Worm (Caenorhabditis elegans) whole organism, midembryonic: ENCODE measurements around the gene clec-128.

Source experiments
- T22C8.4 ChIP-seq: fragments of 200-800 bp; sonication (Bioruptor generic); IDR thresholded peaks from 2 replicates; pipeline ENCODE4 v1.3.6; 2022; ENCODE audit warnings: missing genetic modification characterization, missing compliant biosample characterization
- cog-1 ChIP-seq: sonication (generic microtip); optimal IDR thresholded peaks from 2 replicates; lab custom pipeline; 2016; ENCODE audit warnings: missing genetic modification characterization, missing compliant biosample characterization
- flt-1 ChIP-seq: fragments of 200-800 bp; sonication (Bioruptor generic); IDR thresholded peaks from 2 replicates; pipeline ENCODE4 v1.3.6; 2022; ENCODE audit warnings: missing genetic modification characterization, missing compliant biosample characterization
- klf-2 ChIP-seq: fragments of 200-800 bp; sonication (Bioruptor generic); conservative IDR thresholded peaks from 2 replicates; pipeline ENCODE4 v1.3.6; 2022; ENCODE audit warnings: missing genetic modification reagents, missing genetic modification characterization, missing compliant biosample characterization
- med-1 ChIP-seq: sonication (generic microtip); optimal IDR thresholded peaks from 2 replicates; lab custom pipeline; 2017; ENCODE audit warnings: missing genetic modification characterization, mild to moderate bottlenecking, missing compliant biosample characterization, antibody characterized with exemption, missing genetic modification reagents; ENCODE audit not compliant: insufficient read depth
- ref-1 ChIP-seq: fragments of 200-800 bp; sonication (Bioruptor generic); conservative IDR thresholded peaks from 2 replicates; pipeline ENCODE4 v1.3.6; 2022; ENCODE audit warnings: missing genetic modification reagents, missing genetic modification characterization, missing compliant biosample characterization
- tab-1 ChIP-seq: fragments of 200-800 bp; sonication (Bioruptor generic); IDR thresholded peaks from 2 replicates; pipeline ENCODE4 v1.3.6; 2022; ENCODE audit warnings: missing genetic modification characterization, missing compliant biosample characterization
- ztf-23 ChIP-seq: fragments of 200-800 bp; sonication (Bioruptor generic); IDR thresholded peaks from 2 replicates; pipeline ENCODE4 v1.3.6; 2022; ENCODE audit warnings: missing genetic modification reagents, missing genetic modification characterization, missing compliant biosample characterization
- ztf-29 ChIP-seq: fragments of 200-800 bp; sonication (Bioruptor generic); IDR thresholded peaks from 2 replicates; pipeline ENCODE4 v1.3.6; 2022; ENCODE audit warnings: missing genetic modification reagents, missing genetic modification characterization, missing compliant biosample characterization

clec-128 gene

ce11 chrII:3570927-3571538 is at the start of gene clec-128, which contains the start of gene clec-129:
Gene clec-128, minus strand, starts transcription at chrII:3571027.
Gene clec-129, plus strand, starts transcription at chrII:3571488.
- no peak for TF ChIP-seq ztf-29 (GFP tag; lab: Robert Waterston, UW)
- TF ChIP-seq ztf-23, result no peak
- TF ChIP-seq klf-2 (GFP tag; lab: Robert Waterston, UW), result no peak
- no peak for TF ChIP-seq flt-1 (GFP tag; lab: Robert Waterston, UW)

ce11 chrII:3617512-3617911 is 46.7 kb upstream of the clec-128 start, which contains the start of gene F40E12.1:
Gene F40E12.1, plus strand, starts transcription at chrII:3617812.
- TF ChIP-seq klf-2 (GFP tag; lab: Robert Waterston, UW) (no peak), flt-1 (GFP tag; lab: Robert Waterston, UW) (no peak), med-1 (GFP tag; lab: Kevin White, UChicago) (no peak), ztf-23 (no peak), ref-1 (GFP tag; lab: Robert Waterston, UW) (no peak), tab-1 (no peak), T22C8.4 (no peak), ztf-29 (GFP tag; lab: Robert Waterston, UW) (no peak), cog-1 (tag; lab: Kevin White, UChicago) (no peak)

- TF ChIP-seq tab-1 (no peak), ztf-23 (no peak), klf-2 (GFP tag; lab: Robert Waterston, UW) (no peak), T22C8.4 (no peak), med-1 (GFP tag; lab: Kevin White, UChicago) (no peak), cog-1 (tag; lab: Kevin White, UChicago) (no peak), ref-1 (GFP tag; lab: Robert Waterston, UW) (no peak), ztf-29 (GFP tag; lab: Robert Waterston, UW) (no peak)
These were observed 45.8 kb upstream of the clec-128 start for ce11 chrII:3616615-3617014.

- TF ChIP-seq flt-1 (GFP tag; lab: Robert Waterston, UW) (no peak), med-1 (GFP tag; lab: Kevin White, UChicago) (no peak), klf-2 (GFP tag; lab: Robert Waterston, UW) (no peak)
These were observed 38.9 kb upstream of the clec-128 start, which contains the start of gene Y49F6A.5 for ce11 chrII:3609764-3610163. Gene Y49F6A.5, minus strand, starts transcription at chrII:3609864.

ce11 chrII:3604578-3604977 is 33.8 kb upstream of the clec-128 start:
- no peak for TF ChIP-seq ztf-29 (GFP tag; lab: Robert Waterston, UW)
- TF ChIP-seq cog-1 (tag; lab: Kevin White, UChicago), result no peak
- TF ChIP-seq ref-1 (GFP tag; lab: Robert Waterston, UW), result no peak
- no peak for TF ChIP-seq ztf-23
- no peak for TF ChIP-seq flt-1 (GFP tag; lab: Robert Waterston, UW)
- no peak for TF ChIP-seq tab-1
- no peak for TF ChIP-seq klf-2 (GFP tag; lab: Robert Waterston, UW)
- TF ChIP-seq T22C8.4, result no peak
- TF ChIP-seq med-1 (GFP tag; lab: Kevin White, UChicago), result no peak

ce11 chrII:3598721-3599120 is 27.9 kb upstream of the clec-128 start, which contains the start of gene Y49F6A.11:
Gene Y49F6A.11, minus strand, starts transcription at chrII:3598821.
- TF ChIP-seq T22C8.4, result no peak
- TF ChIP-seq cog-1 (tag; lab: Kevin White, UChicago), result no peak
- no peak for TF ChIP-seq ztf-29 (GFP tag; lab: Robert Waterston, UW)
- TF ChIP-seq tab-1, result no peak
- no peak for TF ChIP-seq flt-1 (GFP tag; lab: Robert Waterston, UW)
- no peak for TF ChIP-seq med-1 (GFP tag; lab: Kevin White, UChicago)
- TF ChIP-seq klf-2 (GFP tag; lab: Robert Waterston, UW), result no peak
- no peak for TF ChIP-seq ref-1 (GFP tag; lab: Robert Waterston, UW)
- no peak for TF ChIP-seq ztf-23

- TF ChIP-seq ref-1 (GFP tag; lab: Robert Waterston, UW) (no peak), tab-1 (no peak), T22C8.4 (no peak), ztf-23 (no peak), ztf-29 (GFP tag; lab: Robert Waterston, UW) (no peak), med-1 (GFP tag; lab: Kevin White, UChicago) (no peak), cog-1 (tag; lab: Kevin White, UChicago) (no peak), flt-1 (GFP tag; lab: Robert Waterston, UW) (no peak), klf-2 (GFP tag; lab: Robert Waterston, UW) (no peak)
These were observed 24.5 kb upstream of the clec-128 start, which contains the start of gene Y49F6A.12 for ce11 chrII:3595339-3595738. Gene Y49F6A.12, plus strand, starts transcription at chrII:3595639.

- TF ChIP-seq ztf-29 (GFP tag; lab: Robert Waterston, UW) (no peak), klf-2 (GFP tag; lab: Robert Waterston, UW) (no peak), flt-1 (GFP tag; lab: Robert Waterston, UW) (no peak), tab-1 (no peak), cog-1 (tag; lab: Kevin White, UChicago) (no peak), med-1 (GFP tag; lab: Kevin White, UChicago) (no peak), T22C8.4 (no peak), ref-1 (GFP tag; lab: Robert Waterston, UW) (no peak), ztf-23 (no peak)
These were observed 12.6 kb upstream of the clec-128 start, which contains the start of gene srh-60 for ce11 chrII:3583402-3583801. Gene srh-60, plus strand, starts transcription at chrII:3583702.

- no peak for TF ChIP-seq ztf-29 (GFP tag; lab: Robert Waterston, UW)
- TF ChIP-seq T22C8.4, result no peak
- TF ChIP-seq tab-1, result no peak
- TF ChIP-seq ref-1 (GFP tag; lab: Robert Waterston, UW), result no peak
- TF ChIP-seq cog-1 (tag; lab: Kevin White, UChicago), result no peak
- no peak for TF ChIP-seq klf-2 (GFP tag; lab: Robert Waterston, UW)
- no peak for TF ChIP-seq med-1 (GFP tag; lab: Kevin White, UChicago)
- TF ChIP-seq flt-1 (GFP tag; lab: Robert Waterston, UW), result no peak
- TF ChIP-seq ztf-23, result no peak
These were observed 10.9 kb upstream of the clec-128 start, which contains the start of gene srh-59 for ce11 chrII:3581752-3582151. Gene srh-59, plus strand, starts transcription at chrII:3582052.
